Worm (Caenorhabditis elegans) whole organism, early embryonic: ENCODE measurements around the gene mdt-29.
"Not testable (repeated sequence)": the region's sequence is repeated elsewhere in the genome, so short reads cannot be mapped to it uniquely, and the experiment has no call there.

ENCODE experiments used
- B0310.2 ChIP-seq: sonication (generic microtip); optimal IDR thresholded peaks from 2 replicates; lab custom pipeline; 2016; ENCODE audit warnings: mild to moderate bottlenecking, missing genetic modification characterization, missing compliant biosample characterization
- F13C5.2 ChIP-seq: sonication (generic microtip); optimal IDR thresholded peaks from 2 replicates; lab custom pipeline; 2017; ENCODE audit warnings: mild to moderate bottlenecking, missing genetic modification characterization, inconsistent platforms, missing compliant biosample characterization
- aly-1 ChIP-seq: sonication (generic microtip); optimal IDR thresholded peaks from 2 replicates; lab custom pipeline; 2016; ENCODE audit warnings: missing genetic modification characterization, missing compliant biosample characterization
- ama-1 ChIP-seq: fragments of 150-350 bp; optimal IDR thresholded peaks from 2 replicates; lab custom pipeline; 2014
- ceh-13 ChIP-seq: fragments of 200-800 bp; sonication (Bioruptor generic); optimal IDR thresholded peaks from 2 replicates; lab custom pipeline; 2018; ENCODE audit warnings: mild to moderate bottlenecking, missing genetic modification characterization, missing compliant biosample characterization
- ets-7 ChIP-seq: sonication (generic microtip); optimal IDR thresholded peaks from 2 replicates; lab custom pipeline; 2016; ENCODE audit warnings: missing genotype, missing genetic modification characterization, missing compliant biosample characterization
- flt-1 ChIP-seq: fragments of 200-800 bp; sonication (Bioruptor generic); IDR thresholded peaks from 2 replicates; pipeline ENCODE4 v1.3.6; 2022; ENCODE audit warnings: missing genetic modification characterization, missing compliant biosample characterization
- hmg-4 ChIP-seq: fragments of 200-800 bp; sonication (Bioruptor generic); optimal IDR thresholded peaks from 2 replicates; lab custom pipeline; 2018; ENCODE audit warnings: mild to moderate bottlenecking, missing genetic modification characterization, missing compliant biosample characterization
- pes-1 ChIP-seq: fragments of 200-800 bp; sonication (Bioruptor generic); IDR thresholded peaks from 2 replicates; pipeline ENCODE4 v1.3.6; 2022; ENCODE audit warnings: missing genetic modification reagents, missing genetic modification characterization, missing compliant biosample characterization
- tbx-11 ChIP-seq: fragments of 200-800 bp; sonication (Bioruptor generic); IDR thresholded peaks from 2 replicates; pipeline ENCODE4 v1.3.6; 2022; ENCODE audit warnings: missing genetic modification characterization, missing compliant biosample characterization
- tbx-37 ChIP-seq: fragments of 200-800 bp; sonication (Bioruptor generic); conservative IDR thresholded peaks from 2 replicates; pipeline ENCODE4 v1.3.6; 2022; ENCODE audit warnings: missing genetic modification reagents, missing genetic modification characterization, missing compliant biosample characterization
- tra-4 ChIP-seq: sonication (generic microtip); optimal IDR thresholded peaks from 2 replicates; lab custom pipeline; 2017; ENCODE audit warnings: missing genetic modification characterization, missing compliant biosample characterization

ce11 chrIII:13751144-13751543 is 21.8 kb upstream of the mdt-29 start, which contains the start of gene mlc-7:
- TF ChIP-seq F13C5.2; pes-1 (GFP tag; lab: Robert Waterston, UW); ama-1 (lab: Kevin White, UChicago); tbx-37 (GFP tag; lab: Robert Waterston, UW); B0310.2 (tag; lab: Kevin White, UChicago); tra-4 (tag; lab: Kevin White, UChicago); tbx-11; ceh-13 (GFP tag; lab: Kevin White, UChicago); ets-7; hmg-4; aly-1 (tag; lab: Kevin White, UChicago); flt-1 (GFP tag; lab: Robert Waterston, UW): not testable (repeated sequence)
